Worm (Caenorhabditis elegans) whole organism, early embryonic: Measurements from ENCODE around the gene F53A9.8.

ENCODE experiments used
- B0310.2 ChIP-seq: sonication (generic microtip); optimal IDR thresholded peaks from 2 replicates; lab custom pipeline; 2016; ENCODE audit warnings: mild to moderate bottlenecking, missing genetic modification characterization, missing compliant biosample characterization
- aly-1 ChIP-seq: sonication (generic microtip); optimal IDR thresholded peaks from 2 replicates; lab custom pipeline; 2016; ENCODE audit warnings: missing genetic modification characterization, missing compliant biosample characterization
- ama-1 ChIP-seq: fragments of 150-350 bp; optimal IDR thresholded peaks from 2 replicates; lab custom pipeline; 2014
- ceh-13 ChIP-seq: fragments of 200-800 bp; sonication (Bioruptor generic); optimal IDR thresholded peaks from 2 replicates; lab custom pipeline; 2018; ENCODE audit warnings: mild to moderate bottlenecking, missing genetic modification characterization, missing compliant biosample characterization
- ceh-36 ChIP-seq: sonication (generic microtip); optimal IDR thresholded peaks from 2 replicates; lab custom pipeline; 2016; ENCODE audit warnings: missing genetic modification characterization, inconsistent platforms, missing compliant biosample characterization
- ets-7 ChIP-seq: sonication (generic microtip); optimal IDR thresholded peaks from 2 replicates; lab custom pipeline; 2016; ENCODE audit warnings: missing genotype, missing genetic modification characterization, missing compliant biosample characterization
- flt-1 ChIP-seq: fragments of 200-800 bp; sonication (Bioruptor generic); IDR thresholded peaks from 2 replicates; pipeline ENCODE4 v1.3.6; 2022; ENCODE audit warnings: missing genetic modification characterization, missing compliant biosample characterization
- hmbx-1 ChIP-seq: sonication (generic microtip); optimal IDR thresholded peaks from 2 replicates; lab custom pipeline; 2016; ENCODE audit warnings: mild to moderate bottlenecking, missing genetic modification characterization, missing compliant biosample characterization
- hmg-4 ChIP-seq: fragments of 200-800 bp; sonication (Bioruptor generic); optimal IDR thresholded peaks from 2 replicates; lab custom pipeline; 2018; ENCODE audit warnings: mild to moderate bottlenecking, missing genetic modification characterization, missing compliant biosample characterization
- hnd-1 ChIP-seq: sonication (generic microtip); optimal IDR thresholded peaks from 2 replicates; lab custom pipeline; 2016; ENCODE audit warnings: missing genetic modification characterization, missing compliant biosample characterization
- pes-1 ChIP-seq: fragments of 200-800 bp; sonication (Bioruptor generic); IDR thresholded peaks from 2 replicates; pipeline ENCODE4 v1.3.6; 2022; ENCODE audit warnings: missing genetic modification reagents, missing genetic modification characterization, missing compliant biosample characterization
- scrt-1 ChIP-seq: fragments of 200-800 bp; sonication (Bioruptor generic); IDR thresholded peaks from 2 replicates; pipeline ENCODE4 v1.3.6; 2022; ENCODE audit warnings: missing genetic modification characterization, missing compliant biosample characterization
- sea-1 ChIP-seq: fragments of 200-800 bp; sonication (Bioruptor generic); conservative IDR thresholded peaks from 2 replicates; pipeline ENCODE4 v1.3.6; 2022; ENCODE audit warnings: missing genetic modification characterization, missing compliant biosample characterization
- tbx-37 ChIP-seq: fragments of 200-800 bp; sonication (Bioruptor generic); conservative IDR thresholded peaks from 2 replicates; pipeline ENCODE4 v1.3.6; 2022; ENCODE audit warnings: missing genetic modification reagents, missing genetic modification characterization, missing compliant biosample characterization

ce11 chrX:8677873-8678272 is 40.8 kb downstream of the F53A9.8 start:
- TF ChIP-seq hmg-4 (no peak), ama-1 (lab: Kevin White, UChicago) (no peak), scrt-1 (no peak), flt-1 (GFP tag; lab: Robert Waterston, UW) (no peak), ceh-13 (GFP tag; lab: Kevin White, UChicago) (no peak), pes-1 (GFP tag; lab: Robert Waterston, UW) (no peak), aly-1 (no peak), hmbx-1 (tag; lab: Kevin White, UChicago) (no peak), sea-1 (GFP tag; lab: Robert Waterston, UW) (no peak), tbx-37 (GFP tag; lab: Robert Waterston, UW) (no peak), ceh-36 (tag; lab: Kevin White, UChicago) (no peak), ets-7 (tag; lab: Kevin White, UChicago) (no peak), hnd-1 (no peak), B0310.2 (tag; lab: Kevin White, UChicago) (no peak)
